Worm (Caenorhabditis elegans) whole organism, young adult: Measurements from ENCODE around the gene M106.8.

ENCODE experiments used
- B0035.1 ChIP-seq: sonication (generic microtip); optimal IDR thresholded peaks from 2 replicates; lab custom pipeline; 2016; ENCODE audit warnings: missing genetic modification characterization, mild to moderate bottlenecking, missing compliant biosample characterization, missing genotype, missing genetic modification reagents
- B0336.3 ChIP-seq: fragments of 200-800 bp; sonication (Bioruptor generic); IDR thresholded peaks from 2 replicates; pipeline ENCODE4 v1.3.6; 2022; ENCODE audit warnings: missing genetic modification characterization, missing compliant biosample characterization
- D2030.7 ChIP-seq: fragments of 200-800 bp; sonication (Bioruptor generic); IDR thresholded peaks from 2 replicates; pipeline ENCODE4 v1.3.6; 2022; ENCODE audit warnings: missing genetic modification reagents, missing genetic modification characterization, missing compliant biosample characterization
- F22D6.2 ChIP-seq: sonication (generic microtip); optimal IDR thresholded peaks from 2 replicates; lab custom pipeline; 2016; ENCODE audit warnings: mild to moderate bottlenecking, missing genetic modification characterization, missing compliant biosample characterization
- F23B12.7 ChIP-seq: sonication (generic microtip); optimal IDR thresholded peaks from 2 replicates; lab custom pipeline; 2017; ENCODE audit warnings: missing genetic modification characterization, mild to moderate bottlenecking, missing compliant biosample characterization, antibody characterized with exemption, moderate library complexity; ENCODE audit not compliant: insufficient read depth
- F39B2.1 ChIP-seq: fragments of 200-800 bp; sonication (Bioruptor generic); IDR thresholded peaks from 2 replicates; pipeline ENCODE4 v1.3.6; 2022; ENCODE audit warnings: missing genetic modification reagents, missing genetic modification characterization, missing compliant biosample characterization
- F55B11.4 ChIP-seq: sonication (generic microtip); optimal IDR thresholded peaks from 2 replicates; lab custom pipeline; 2016; ENCODE audit warnings: missing compliant biosample characterization, missing genetic modification characterization, borderline replicate concordance; ENCODE audit not compliant: insufficient read depth
- F57A8.1 ChIP-seq: fragments of 200-800 bp; sonication (Bioruptor generic); optimal IDR thresholded peaks from 2 replicates; lab custom pipeline; 2018; ENCODE audit warnings: mild to moderate bottlenecking, missing genetic modification characterization, moderate library complexity, missing compliant biosample characterization
- F57C9.4 ChIP-seq: sonication (generic microtip); optimal IDR thresholded peaks from 2 replicates; lab custom pipeline; 2017; ENCODE audit warnings: mild to moderate bottlenecking, missing genetic modification characterization, missing compliant biosample characterization
- K12H6.12 ChIP-seq: fragments of 200-800 bp; sonication (Bioruptor generic); optimal IDR thresholded peaks from 2 replicates; lab custom pipeline; 2018; ENCODE audit warnings: mild to moderate bottlenecking, missing genetic modification characterization, missing compliant biosample characterization
- Y67H2A.10 ChIP-seq: fragments of 200-800 bp; sonication (Bioruptor generic); conservative IDR thresholded peaks from 2 replicates; pipeline ENCODE4 v1.3.6; 2022; ENCODE audit warnings: missing genetic modification reagents, missing genetic modification characterization, missing compliant biosample characterization
- Y95B8A.8 ChIP-seq: fragments of 200-800 bp; sonication (Bioruptor generic); IDR thresholded peaks from 2 replicates; pipeline ENCODE4 v1.3.6; 2022; ENCODE audit warnings: missing genetic modification reagents, missing genetic modification characterization, missing compliant biosample characterization
- athp-1 ChIP-seq: sonication (generic microtip); optimal IDR thresholded peaks from 2 replicates; lab custom pipeline; 2017; ENCODE audit warnings: mild to moderate bottlenecking, missing genetic modification characterization, missing compliant biosample characterization
- attf-3 ChIP-seq: fragments of 200-800 bp; sonication (Bioruptor generic); conservative IDR thresholded peaks from 2 replicates; pipeline ENCODE4 v1.3.6; 2022; ENCODE audit warnings: missing genetic modification reagents, missing genetic modification characterization, missing compliant biosample characterization
- attf-5 ChIP-seq: fragments of 200-800 bp; sonication (Bioruptor generic); optimal IDR thresholded peaks from 2 replicates; lab custom pipeline; 2018; ENCODE audit warnings: mild to moderate bottlenecking, missing genetic modification characterization, missing compliant biosample characterization
- attf-6 ChIP-seq: fragments of 200-800 bp; sonication (Bioruptor generic); IDR thresholded peaks from 2 replicates; pipeline ENCODE4 v1.3.6; 2022; ENCODE audit warnings: missing genetic modification reagents, missing genetic modification characterization, missing compliant biosample characterization
- bed-1 ChIP-seq: fragments of 200-800 bp; sonication (Bioruptor generic); IDR thresholded peaks from 2 replicates; pipeline ENCODE4 v1.3.6; 2022; ENCODE audit warnings: missing genetic modification reagents, missing genetic modification characterization, missing compliant biosample characterization
- cebp-1 ChIP-seq, 2 experiments: fragments of 200-800 bp in 1 of 2; sonication (Bioruptor generic) in 1 of 2; sonication (generic microtip) in 1 of 2; IDR thresholded peaks in 1 of 2; optimal IDR thresholded peaks in 1 of 2; 2 replicates each; pipeline versions ENCODE4 v1.3.6 to Lab custom; 2017 to 2022; ENCODE audit warnings: missing compliant biosample characterization in 2 of 2, missing genetic modification characterization in 2 of 2, mild to moderate bottlenecking in 1 of 2, missing genetic modification reagents in 1 of 2, moderate library complexity in 1 of 2
- cebp-2 ChIP-seq: fragments of 200-800 bp; sonication (Bioruptor generic); IDR thresholded peaks from 2 replicates; pipeline ENCODE4 v1.3.6; 2022; ENCODE audit warnings: missing genetic modification characterization, missing compliant biosample characterization
- ceh-100 ChIP-seq: fragments of 200-800 bp; sonication (Bioruptor generic); IDR thresholded peaks from 2 replicates; pipeline ENCODE4 v1.3.6; 2022; ENCODE audit warnings: missing genetic modification reagents, missing genetic modification characterization, missing compliant biosample characterization
- ceh-40 ChIP-seq: fragments of 200-800 bp; sonication (Bioruptor generic); IDR thresholded peaks from 2 replicates; pipeline ENCODE4 v1.3.6; 2022; ENCODE audit warnings: missing genetic modification characterization, missing compliant biosample characterization
- ceh-79 ChIP-seq: sonication (generic microtip); optimal IDR thresholded peaks from 2 replicates; lab custom pipeline; 2017; ENCODE audit warnings: mild to moderate bottlenecking, missing genetic modification characterization, missing compliant biosample characterization
- die-1 ChIP-seq: sonication (generic microtip); optimal IDR thresholded peaks from 2 replicates; lab custom pipeline; 2016; ENCODE audit warnings: missing genotype, mild to moderate bottlenecking, missing genetic modification characterization, missing compliant biosample characterization
- dpff-1 ChIP-seq: sonication (generic microtip); optimal IDR thresholded peaks from 2 replicates; lab custom pipeline; 2017; ENCODE audit warnings: mild to moderate bottlenecking, missing genetic modification characterization, missing compliant biosample characterization
- egl-44 ChIP-seq: fragments of 200-800 bp; sonication (Bioruptor generic); IDR thresholded peaks from 2 replicates; pipeline ENCODE4 v1.3.6; 2022; ENCODE audit warnings: missing genetic modification reagents, missing genetic modification characterization, missing compliant biosample characterization
- him-1 ChIP-seq: sonication (generic microtip); optimal IDR thresholded peaks from 2 replicates; lab custom pipeline; 2016; ENCODE audit warnings: missing genotype, missing genetic modification reagents, missing genetic modification characterization, missing compliant biosample characterization
- hlh-12 ChIP-seq: sonication (generic microtip); optimal IDR thresholded peaks from 2 replicates; lab custom pipeline; 2016; ENCODE audit warnings: missing genetic modification characterization, missing compliant biosample characterization
- hmg-20 ChIP-seq: fragments of 200-800 bp; sonication (Bioruptor generic); IDR thresholded peaks from 2 replicates; pipeline ENCODE4 v1.3.6; 2022; ENCODE audit warnings: missing genetic modification reagents, missing genetic modification characterization, missing compliant biosample characterization
- hrde-1 ChIP-seq: sonication (generic microtip); optimal IDR thresholded peaks from 2 replicates; lab custom pipeline; 2016; ENCODE audit warnings: missing genetic modification characterization, mild to moderate bottlenecking, missing compliant biosample characterization, moderate library complexity, missing genotype, missing genetic modification reagents, borderline replicate concordance
- let-607 ChIP-seq, 2 experiments: fragments of 200-800 bp in 1 of 2; sonication (Bioruptor generic) in 1 of 2; sonication (generic microtip) in 1 of 2; optimal IDR thresholded peaks; 2 replicates each; lab custom pipeline; 2016 to 2018; ENCODE audit warnings: mild to moderate bottlenecking in 2 of 2, missing compliant biosample characterization in 2 of 2, missing genetic modification characterization in 2 of 2, moderate library complexity in 2 of 2, missing genotype in 1 of 2
- lin-40 ChIP-seq: sonication (generic microtip); optimal IDR thresholded peaks from 2 replicates; lab custom pipeline; 2016; ENCODE audit warnings: missing genetic modification characterization, mild to moderate bottlenecking, missing compliant biosample characterization, missing genotype, missing genetic modification reagents
- lin-54 ChIP-seq: fragments of 200-800 bp; sonication (Bioruptor generic); optimal IDR thresholded peaks from 2 replicates; lab custom pipeline; 2018; ENCODE audit warnings: mild to moderate bottlenecking, missing genetic modification characterization, missing compliant biosample characterization
- lir-1 ChIP-seq: fragments of 200-800 bp; sonication (Bioruptor generic); conservative IDR thresholded peaks from 2 replicates; pipeline ENCODE4 v1.3.6; 2022; ENCODE audit warnings: missing genetic modification reagents, missing genetic modification characterization, missing compliant biosample characterization
- lsl-1 ChIP-seq: fragments of 200-800 bp; sonication (Bioruptor generic); optimal IDR thresholded peaks from 2 replicates; lab custom pipeline; 2018; ENCODE audit warnings: mild to moderate bottlenecking, missing genetic modification characterization, moderate library complexity, missing compliant biosample characterization
- lsy-27 ChIP-seq: sonication (generic microtip); optimal IDR thresholded peaks from 2 replicates; lab custom pipeline; 2017; ENCODE audit warnings: missing genetic modification characterization, mild to moderate bottlenecking, missing compliant biosample characterization, antibody characterized with exemption, missing genotype, borderline replicate concordance; ENCODE audit not compliant: insufficient read depth
- madf-3 ChIP-seq: fragments of 200-800 bp; sonication (Bioruptor generic); IDR thresholded peaks from 2 replicates; pipeline ENCODE4 v1.3.6; 2022; ENCODE audit warnings: missing genetic modification reagents, missing genetic modification characterization, missing compliant biosample characterization
- mes-4 ChIP-seq: sonication (generic microtip); optimal IDR thresholded peaks from 2 replicates; lab custom pipeline; 2016; ENCODE audit warnings: missing genotype, missing genetic modification characterization, missing compliant biosample characterization
- nfya-2 ChIP-seq: fragments of 200-800 bp; sonication (Bioruptor generic); IDR thresholded peaks from 2 replicates; pipeline ENCODE4 v1.3.6; 2022; ENCODE audit warnings: missing genetic modification reagents, missing genetic modification characterization, missing compliant biosample characterization
- nhr-80 ChIP-seq: sonication (generic microtip); optimal IDR thresholded peaks from 2 replicates; lab custom pipeline; 2016; ENCODE audit warnings: missing genetic modification characterization, missing compliant biosample characterization
- pbrm-1 ChIP-seq: fragments of 200-800 bp; sonication (Bioruptor generic); IDR thresholded peaks from 2 replicates; pipeline ENCODE4 v1.3.6; 2022; ENCODE audit warnings: missing genetic modification reagents, missing genetic modification characterization, missing compliant biosample characterization
- sdz-38 ChIP-seq: sonication (generic microtip); optimal IDR thresholded peaks from 2 replicates; lab custom pipeline; 2016; ENCODE audit warnings: missing genotype, missing genetic modification characterization, missing compliant biosample characterization
- somi-1 ChIP-seq: fragments of 200-800 bp; sonication (Bioruptor generic); optimal IDR thresholded peaks from 2 replicates; lab custom pipeline; 2018; ENCODE audit warnings: mild to moderate bottlenecking, missing genetic modification characterization, missing compliant biosample characterization
- tbx-9 ChIP-seq: sonication (generic microtip); optimal IDR thresholded peaks from 2 replicates; lab custom pipeline; 2016; ENCODE audit warnings: borderline replicate concordance, missing genetic modification characterization, inconsistent platforms, missing compliant biosample characterization
- xnd-1 ChIP-seq: sonication (generic microtip); optimal IDR thresholded peaks from 2 replicates; lab custom pipeline; 2016; ENCODE audit warnings: missing genotype, missing genetic modification reagents, missing genetic modification characterization, missing compliant biosample characterization
- zfh-2 ChIP-seq: fragments of 200-800 bp; sonication (Bioruptor generic); conservative IDR thresholded peaks from 2 replicates; pipeline ENCODE4 v1.3.6; 2022; ENCODE audit warnings: missing genetic modification reagents, missing genetic modification characterization, missing compliant biosample characterization
- ztf-25 ChIP-seq: fragments of 200-800 bp; sonication (Bioruptor generic); IDR thresholded peaks from 2 replicates; pipeline ENCODE4 v1.3.6; 2022; ENCODE audit warnings: missing genetic modification reagents, missing genetic modification characterization, missing compliant biosample characterization
- ztf-26 ChIP-seq: sonication (generic microtip); optimal IDR thresholded peaks from 2 replicates; lab custom pipeline; 2017; ENCODE audit warnings: missing genetic modification characterization, missing compliant biosample characterization

M106.8 gene

ce11 chrII:10868670-10869246 is 25.3 kb upstream of the M106.8 start, which contains the start of the genes gmps-1 and cap-2 (continued):
- TF ChIP-seq athp-1 (tag; lab: Kevin White, UChicago) (peak; percentile 98), F57C9.4 (tag; lab: Kevin White, UChicago) (peak; percentile 49), B0336.3 (GFP tag; lab: Robert Waterston, UW) (peak; percentile 95), lin-54 (GFP tag; lab: Kevin White, UChicago) (peak; percentile 92), attf-5 (GFP tag; lab: Kevin White, UChicago) (peak; percentile 96), F57A8.1 (GFP tag; lab: Kevin White, UChicago) (no peak), tbx-9 (tag; lab: Kevin White, UChicago) (no peak), F22D6.2 (peak; percentile 79), somi-1 (GFP tag; lab: Kevin White, UChicago) (peak; percentile 42), ceh-40 (GFP tag; lab: Robert Waterston, UW) (no peak), lin-40 (peak; percentile 97), attf-6 (0 out of 2 replicates have a peak, but pooled peaks have one; percentile 30), nhr-80 (tag; lab: Kevin White, UChicago) (peak; percentile 45), ceh-79 (tag; lab: Kevin White, UChicago) (no peak), cebp-2 (GFP tag; lab: Robert Waterston, UW) (peak; percentile 81; the same call in 1 of the 2 replicates), egl-44 (GFP tag; lab: Robert Waterston, UW) (peak; percentile 76; the same call in 1 of the 2 replicates), xnd-1 (tag; lab: Kevin White, UChicago) (peak; percentile 81), hlh-12 (no peak), lir-1 (GFP tag; lab: Robert Waterston, UW) (peak; percentile 91), B0035.1 (tag; lab: Kevin White, UChicago) (peak; percentile 54), lsy-27 (tag; lab: Kevin White, UChicago) (no peak), nfya-2 (GFP tag; lab: Robert Waterston, UW) (no peak), pbrm-1 (peak; percentile 97), zfh-2 (GFP tag; lab: Robert Waterston, UW) (peak; percentile 91), him-1 (tag; lab: Kevin White, UChicago) (peak; percentile 53), Y95B8A.8 (peak; percentile 89), K12H6.12 (tag; lab: Kevin White, UChicago) (peak; percentile 89), F39B2.1 (peak; percentile 30; the same call in 1 of the 2 replicates), attf-3 (GFP tag; lab: Robert Waterston, UW) (peak; percentile 78), hmg-20 (peak; percentile 93), die-1 (tag; lab: Kevin White, UChicago) (no peak), F23B12.7 (tag; lab: Kevin White, UChicago) (peak; percentile 67), cebp-1 (GFP tag; IDR thresholded peaks at IDR 0.05; lab: Robert Waterston, UW) (peak; percentile 95), cebp-1 (tag; optimal IDR thresholded peaks at IDR 0.05; lab: Kevin White, UChicago) (peak; percentile 98), madf-3 (peak; percentile 92), mes-4 (tag; lab: Kevin White, UChicago) (no peak), ztf-26 (peak; percentile 91), bed-1 (GFP tag; lab: Robert Waterston, UW) (no peak), D2030.7 (GFP tag; lab: Robert Waterston, UW) (peak; percentile 91), ceh-100 (peak; percentile 85), dpff-1 (tag; lab: Kevin White, UChicago) (no peak), sdz-38 (tag; lab: Kevin White, UChicago) (no peak), Y67H2A.10 (GFP tag; lab: Robert Waterston, UW) (peak; percentile 64; the same call in 1 of the 2 replicates), hrde-1 (peak; percentile 58), ztf-25 (GFP tag; lab: Robert Waterston, UW) (peak; percentile 67; the same call in 1 of the 2 replicates), F55B11.4 (tag; lab: Kevin White, UChicago) (no peak), lsl-1 (peak; percentile 98), let-607 (tag; optimal IDR thresholded peaks at IDR 0.05; lab: Kevin White, UChicago) (peak; percentile 55 to 85)
